Fruit fly (Drosophila melanogaster) whole organism, embryonic: ENCODE measurements around the gene CG1896.

Source experiments
- CG11696 ChIP-seq: fragments of 200-800 bp; sonication (Bioruptor generic); IDR thresholded peaks from 2 replicates; pipeline ENCODE4 v1.3.6; 2022; ENCODE audit warnings: missing biosample characterization, missing genetic modification characterization
- CG12299 ChIP-seq: fragments of 200-800 bp; sonication (Bioruptor generic); optimal IDR thresholded peaks from 2 replicates; lab custom pipeline; 2018; ENCODE audit warnings: missing biosample characterization, mild to moderate bottlenecking, missing genetic modification characterization
- CG1647 ChIP-seq: fragments of 200-800 bp; sonication (Bioruptor generic); optimal IDR thresholded peaks from 3 replicates; lab custom pipeline; 2016; ENCODE audit warnings: missing biosample characterization, missing genetic modification characterization
- CG3995 ChIP-seq: fragments of 200-800 bp; sonication (Bioruptor generic); optimal IDR thresholded peaks from 3 replicates; lab custom pipeline; 2016; ENCODE audit warnings: missing biosample characterization, missing genetic modification characterization
- CG4328 ChIP-seq: fragments of 200-800 bp; sonication (Bioruptor generic); optimal IDR thresholded peaks from 3 replicates; lab custom pipeline; 2017; ENCODE audit warnings: missing biosample characterization, missing genetic modification reagents, missing genetic modification characterization
- CG7963 ChIP-seq: fragments of 200-800 bp; sonication (Bioruptor generic); IDR thresholded peaks from 3 replicates; pipeline ENCODE4 v1.3.6; 2022; ENCODE audit warnings: missing biosample characterization, missing genetic modification characterization; ENCODE audit not compliant: partially characterized antibody
- Deaf1 ChIP-seq: fragments of 200-800 bp; optimal IDR thresholded peaks from 3 replicates; lab custom pipeline; 2019; ENCODE audit warnings: missing biosample characterization, mild to moderate bottlenecking, missing genetic modification characterization, moderate library complexity
- Elba2 ChIP-seq: fragments of 200-800 bp; sonication (Bioruptor generic); optimal IDR thresholded peaks from 3 replicates; lab custom pipeline; 2016; ENCODE audit warnings: missing biosample characterization, missing genetic modification characterization
- Hr78 ChIP-seq, 2 experiments: fragments of 200-800 bp in 1 of 2; fragments of >200 bp in 1 of 2; sonication (Bioruptor generic) in 1 of 2; optimal IDR thresholded peaks; 2 replicates each; lab custom pipeline; 2017 to 2019; ENCODE audit warnings: missing biosample characterization in 2 of 2, missing genetic modification characterization in 2 of 2, mild to moderate bottlenecking in 1 of 2, moderate library complexity in 1 of 2
- Lhr ChIP-seq: fragments of 200-800 bp; sonication (Bioruptor generic); optimal IDR thresholded peaks from 3 replicates; lab custom pipeline; 2017; ENCODE audit warnings: mild to moderate bottlenecking, missing biosample characterization, missing genetic modification reagents, missing genetic modification characterization
- Lpt ChIP-seq: fragments of >200 bp; optimal IDR thresholded peaks from 2 replicates; lab custom pipeline; 2018; ENCODE audit warnings: missing biosample characterization, missing genetic modification characterization
- fd64A ChIP-seq: fragments of 200-800 bp; sonication (Bioruptor generic); optimal IDR thresholded peaks from 3 replicates; lab custom pipeline; 2018; ENCODE audit warnings: missing biosample characterization, mild to moderate bottlenecking, missing genetic modification characterization
- mld ChIP-seq: fragments of 200-800 bp; sonication (Bioruptor generic); IDR thresholded peaks from 3 replicates; pipeline ENCODE4 v1.3.6; 2022; ENCODE audit warnings: missing biosample characterization, missing genetic modification characterization; ENCODE audit not compliant: partially characterized antibody
- nmo ChIP-seq: fragments of 200-800 bp; sonication (Bioruptor generic); optimal IDR thresholded peaks from 2 replicates; lab custom pipeline; 2018; ENCODE audit warnings: missing biosample characterization, mild to moderate bottlenecking, missing genetic modification characterization, moderate library complexity

dm6 chr3R:31706142-31706894, 37.8 kb upstream of the CG1896 start:
- TF ChIP-seq Lhr (GFP tag; lab: Kevin White, UChicago) = no peak
- no peak for TF ChIP-seq Deaf1 (tag; lab: Kevin White, UChicago)
- TF ChIP-seq Hr78 (GFP tag; optimal IDR thresholded peaks at IDR 0.05; lab: Kevin White, UChicago) = no peak
- no peak for TF ChIP-seq Lpt
- no peak for TF ChIP-seq CG4328 (GFP tag; lab: Kevin White, UChicago)
- no peak for TF ChIP-seq Elba2 (GFP tag; lab: Kevin White, UChicago)
- TF ChIP-seq CG1647 (GFP tag; lab: Kevin White, UChicago) = no peak
- no peak for TF ChIP-seq fd64A
- TF ChIP-seq nmo (GFP tag; lab: Kevin White, UChicago) = no peak
- TF ChIP-seq CG11696 (GFP tag; lab: Robert Waterston, UW) = no peak
- TF ChIP-seq mld (GFP tag; lab: Robert Waterston, UW) = no peak
- TF ChIP-seq CG3995 = no peak
- TF ChIP-seq CG7963 (GFP tag; lab: Robert Waterston, UW) = no peak
- no peak for TF ChIP-seq CG12299 (tag; lab: Kevin White, UChicago)
